Worm (Caenorhabditis elegans) whole organism, late embryonic: Measurements from ENCODE around the gene fbxa-32.

Source experiments
- dmd-4 ChIP-seq: sonication (generic microtip); optimal IDR thresholded peaks from 2 replicates; lab custom pipeline; 2016; ENCODE audit warnings: borderline replicate concordance, missing genetic modification characterization, missing compliant biosample characterization
- fkh-10 ChIP-seq: fragments of 150-350 bp; optimal IDR thresholded peaks from 2 replicates; lab custom pipeline; 2014; ENCODE audit warnings: missing biosample characterization, missing genetic modification reagents, missing genetic modification characterization
- npax-4 ChIP-seq: sonication (generic microtip); optimal IDR thresholded peaks from 2 replicates; lab custom pipeline; 2016; ENCODE audit warnings: missing genetic modification characterization, missing compliant biosample characterization
- pag-3 ChIP-seq: sonication (generic microtip); optimal IDR thresholded peaks from 2 replicates; lab custom pipeline; 2016; ENCODE audit warnings: missing compliant biosample characterization, missing genetic modification characterization, borderline replicate concordance

DNA sequence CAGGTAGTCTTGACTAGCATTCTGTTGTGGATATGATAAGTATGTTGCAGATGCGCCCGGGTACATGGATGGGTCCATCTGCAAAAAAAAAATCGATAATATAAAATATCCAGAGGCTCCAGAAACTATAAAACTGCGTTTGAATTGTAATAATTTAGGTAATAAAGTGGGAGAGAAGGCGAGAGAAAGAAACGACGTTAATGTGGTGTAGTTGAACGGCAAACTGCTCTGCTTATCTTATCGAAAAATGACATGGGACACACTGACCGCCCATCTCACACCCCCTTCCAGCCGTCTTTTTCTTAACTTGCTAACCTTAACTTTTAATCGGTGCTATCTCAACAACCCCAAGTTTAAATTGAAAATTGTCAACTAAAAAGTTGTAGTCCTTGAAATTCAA is 47.1 kb downstream of the fbxa-32 start:
- TF ChIP-seq pag-3 (tag; lab: Kevin White, UChicago) (no peak), fkh-10 (GFP tag; lab: Kevin White, UChicago) (no peak), npax-4 (tag; lab: Kevin White, UChicago) (no peak), dmd-4 (tag; lab: Kevin White, UChicago) (no peak)
